Fruit fly (Drosophila melanogaster) whole organism: ENCODE results near the gene haf.

Experiments
- EcR ChIP-seq, 2 experiments: fragments of >200 bp; optimal IDR thresholded peaks; 2 replicates each; lab custom pipeline; 2017; ENCODE audit warnings: missing biosample characterization in 2 of 2, missing genetic modification characterization in 2 of 2, missing genetic modification reagents in 2 of 2
- pan ChIP-seq: fragments of >200 bp; optimal IDR thresholded peaks from 2 replicates; lab custom pipeline; 2017
- usp ChIP-seq: fragments of >200 bp; optimal IDR thresholded peaks from 2 replicates; lab custom pipeline; 2017; ENCODE audit warnings: missing biosample characterization, missing genetic modification characterization, mixed read lengths

- TF ChIP-seq EcR (GFP tag; optimal IDR thresholded peaks at IDR 0.05; lab: Kevin White, UChicago) (no peak), usp (GFP tag; lab: Kevin White, UChicago) (no peak), pan (no peak)
These were observed 74.5 kb downstream of the haf start for dm6 chr2L:1629206-1629959.
